Worm (Caenorhabditis elegans) whole organism, L4 larva: ENCODE measurements around the gene sshk-1.
A peak's percentile ranks its signal among the peaks of the same experiment; 100 is the strongest.

Source experiments
- F49E8.2 ChIP-seq: sonication (generic microtip); optimal IDR thresholded peaks from 2 replicates; lab custom pipeline; 2016; ENCODE audit warnings: missing compliant biosample characterization, mild to moderate bottlenecking, missing genetic modification characterization, borderline replicate concordance
- R02D3.7 ChIP-seq: fragments of 150-350 bp; sonication (generic microtip); optimal IDR thresholded peaks from 3 replicates; lab custom pipeline; 2014; ENCODE audit warnings: missing biosample characterization, missing genetic modification characterization
- T20F7.1 ChIP-seq: fragments of 200-800 bp; sonication (Bioruptor generic); optimal IDR thresholded peaks from 2 replicates; lab custom pipeline; 2018; ENCODE audit warnings: mild to moderate bottlenecking, missing genetic modification characterization, missing compliant biosample characterization
- Y48G9A.11 ChIP-seq: fragments of 200-800 bp; sonication (Bioruptor generic); IDR thresholded peaks from 2 replicates; pipeline ENCODE4 v1.3.6; 2022; ENCODE audit warnings: missing genetic modification reagents, missing genetic modification characterization, missing compliant biosample characterization
- Y75B8A.6 ChIP-seq: fragments of 200-800 bp; sonication (Bioruptor generic); IDR thresholded peaks from 2 replicates; pipeline ENCODE4 v1.3.6; 2022; ENCODE audit warnings: missing genetic modification reagents, missing genetic modification characterization, missing compliant biosample characterization
- ZK337.2 ChIP-seq: fragments of 200-800 bp; sonication (Bioruptor generic); IDR thresholded peaks from 2 replicates; pipeline ENCODE4 v1.3.6; 2022; ENCODE audit warnings: missing genetic modification reagents, missing genetic modification characterization, missing compliant biosample characterization
- aha-1 ChIP-seq: fragments of 150-350 bp; peaks from one replicate; lab custom pipeline; 2014; ENCODE audit warnings: missing biosample characterization, missing genetic modification characterization
- ama-1 ChIP-seq: fragments of 150-350 bp; optimal IDR thresholded peaks from 2 replicates; lab custom pipeline; 2014; ENCODE audit warnings: inconsistent platforms, mixed read lengths
- arid-1 ChIP-seq: fragments of 200-800 bp; sonication (Bioruptor generic); conservative IDR thresholded peaks from 2 replicates; pipeline ENCODE4 v1.3.6; 2022; ENCODE audit warnings: missing genetic modification reagents, missing genetic modification characterization, missing compliant biosample characterization
- ceh-62 ChIP-seq: sonication (generic microtip); optimal IDR thresholded peaks from 2 replicates; lab custom pipeline; 2017; ENCODE audit warnings: missing biosample characterization, missing genetic modification characterization
- cey-2 ChIP-seq: sonication (generic microtip); optimal IDR thresholded peaks from 3 replicates; lab custom pipeline; 2017; ENCODE audit warnings: missing genetic modification characterization, mild to moderate bottlenecking, missing compliant biosample characterization, antibody characterized with exemption, borderline replicate concordance; ENCODE audit not compliant: insufficient read depth
- daf-12 ChIP-seq: fragments of 150-350 bp; optimal IDR thresholded peaks from 2 replicates; lab custom pipeline; 2014; ENCODE audit warnings: missing biosample characterization, missing genetic modification reagents, missing genetic modification characterization
- daf-16 ChIP-seq, 3 experiments: sonication (generic microtip); optimal IDR thresholded peaks; 2 replicates each; lab custom pipeline; 2016 to 2017; ENCODE audit warnings: missing genetic modification characterization in 3 of 3, missing genetic modification reagents in 3 of 3, mild to moderate bottlenecking in 2 of 3, missing compliant biosample characterization in 2 of 3, missing biosample characterization in 1 of 3, moderate library complexity in 1 of 3
- daf-8 ChIP-seq: fragments of 200-800 bp; sonication (Bioruptor generic); IDR thresholded peaks from 2 replicates; pipeline ENCODE4 v1.3.6; 2022; ENCODE audit warnings: missing genetic modification characterization, missing compliant biosample characterization
- dmd-6 ChIP-seq: fragments of 200-800 bp; sonication (Bioruptor generic); IDR thresholded peaks from 2 replicates; pipeline ENCODE4 v1.3.6; 2022; ENCODE audit warnings: missing genetic modification reagents, missing genetic modification characterization, missing compliant biosample characterization
- dmd-8 ChIP-seq: fragments of 200-800 bp; sonication (Bioruptor generic); IDR thresholded peaks from 2 replicates; pipeline ENCODE4 v1.3.6; 2022; ENCODE audit warnings: missing genetic modification characterization, missing compliant biosample characterization
- duxl-1 ChIP-seq: sonication (generic microtip); optimal IDR thresholded peaks from 2 replicates; lab custom pipeline; 2016; ENCODE audit warnings: mild to moderate bottlenecking, missing genetic modification characterization, moderate library complexity, missing compliant biosample characterization; ENCODE audit not compliant: poor library complexity
- dve-1 ChIP-seq: sonication (generic microtip); optimal IDR thresholded peaks from 2 replicates; lab custom pipeline; 2017; ENCODE audit warnings: antibody characterized with exemption, mild to moderate bottlenecking, missing genetic modification characterization, missing compliant biosample characterization; ENCODE audit not compliant: insufficient read depth
- egl-43 ChIP-seq: fragments of 200-800 bp; sonication (Bioruptor generic); IDR thresholded peaks from 2 replicates; pipeline ENCODE4 v1.3.6; 2022; ENCODE audit warnings: missing genetic modification reagents, missing genetic modification characterization, missing compliant biosample characterization
- hlh-11 ChIP-seq: fragments of 200-800 bp; sonication (Bioruptor generic); optimal IDR thresholded peaks from 2 replicates; lab custom pipeline; 2018; ENCODE audit warnings: mild to moderate bottlenecking, missing genetic modification characterization, missing compliant biosample characterization
- hlh-30 ChIP-seq: sonication (generic microtip); optimal IDR thresholded peaks from 2 replicates; lab custom pipeline; 2017; ENCODE audit warnings: antibody characterized with exemption, mild to moderate bottlenecking, missing genetic modification characterization, missing compliant biosample characterization; ENCODE audit not compliant: insufficient read depth
- lim-7 ChIP-seq: fragments of 200-800 bp; sonication (Bioruptor generic); IDR thresholded peaks from 2 replicates; pipeline ENCODE4 v1.3.6; 2022; ENCODE audit warnings: missing genetic modification characterization, missing compliant biosample characterization
- lin-1 ChIP-seq: fragments of 200-800 bp; sonication (Bioruptor generic); IDR thresholded peaks from 2 replicates; pipeline ENCODE4 v1.3.6; 2022; ENCODE audit warnings: missing genetic modification reagents, missing genetic modification characterization, missing compliant biosample characterization
- lin-39 ChIP-seq: fragments of 150-350 bp; optimal IDR thresholded peaks from 2 replicates; lab custom pipeline; 2014; ENCODE audit warnings: missing biosample characterization, missing genetic modification reagents, missing genetic modification characterization
- madf-5 ChIP-seq, 2 experiments: fragments of 200-800 bp; sonication (Bioruptor generic); IDR thresholded peaks; 2 replicates each; pipeline ENCODE4 v1.3.6; 2022; ENCODE audit warnings: missing compliant biosample characterization in 2 of 2, missing genetic modification characterization in 2 of 2
- madf-9 ChIP-seq: fragments of 200-800 bp; sonication (Bioruptor generic); conservative IDR thresholded peaks from 2 replicates; pipeline ENCODE4 v1.3.6; 2022; ENCODE audit warnings: missing genetic modification reagents, missing genetic modification characterization, missing compliant biosample characterization
- mxl-2 ChIP-seq: fragments of 200-800 bp; sonication (Bioruptor generic); conservative IDR thresholded peaks from 2 replicates; pipeline ENCODE4 v1.3.6; 2022; ENCODE audit warnings: missing genetic modification reagents, missing genetic modification characterization, missing compliant biosample characterization
- mxl-3 ChIP-seq: fragments of 200-800 bp; sonication (Bioruptor generic); optimal IDR thresholded peaks from 2 replicates; lab custom pipeline; 2018; ENCODE audit warnings: mild to moderate bottlenecking, missing genetic modification characterization, missing compliant biosample characterization
- nhr-11 ChIP-seq: fragments of 150-350 bp; optimal IDR thresholded peaks from 2 replicates; lab custom pipeline; 2014; ENCODE audit warnings: missing biosample characterization, missing genetic modification characterization
- nhr-237 ChIP-seq: sonication (generic microtip); optimal IDR thresholded peaks from 2 replicates; lab custom pipeline; 2017; ENCODE audit warnings: missing biosample characterization, missing genetic modification characterization
- nhr-28 ChIP-seq: fragments of 150-350 bp; optimal IDR thresholded peaks from 2 replicates; lab custom pipeline; 2014; ENCODE audit warnings: missing biosample characterization, missing genetic modification characterization
- nhr-48 ChIP-seq: sonication (generic microtip); optimal IDR thresholded peaks from 2 replicates; lab custom pipeline; 2016; ENCODE audit warnings: mild to moderate bottlenecking, missing genetic modification characterization, missing compliant biosample characterization
- nhr-76 ChIP-seq: fragments of 150-350 bp; optimal IDR thresholded peaks from 2 replicates; lab custom pipeline; 2014; ENCODE audit warnings: missing biosample characterization, missing genetic modification characterization
- pha-4 ChIP-seq, 2 experiments: fragments of 150-350 bp in 1 of 2; fragments of 200-800 bp in 1 of 2; sonication (Bioruptor generic) in 1 of 2; IDR thresholded peaks in 1 of 2; optimal IDR thresholded peaks in 1 of 2; 2 replicates each; pipeline versions ENCODE4 v1.3.6 to Lab custom; 2014 to 2022; ENCODE audit warnings: missing genetic modification characterization in 2 of 2, missing genetic modification reagents in 2 of 2, missing biosample characterization in 1 of 2, missing compliant biosample characterization in 1 of 2
- php-3 ChIP-seq: fragments of 200-800 bp; sonication (Bioruptor generic); IDR thresholded peaks from 2 replicates; pipeline ENCODE4 v1.3.6; 2022; ENCODE audit warnings: missing genetic modification reagents, missing genetic modification characterization, missing compliant biosample characterization
- pqm-1 ChIP-seq: sonication (generic microtip); optimal IDR thresholded peaks from 2 replicates; lab custom pipeline; 2017; ENCODE audit warnings: missing biosample characterization, missing genetic modification characterization
- snpc-4 ChIP-seq: fragments of 150-350 bp; optimal IDR thresholded peaks from 2 replicates; lab custom pipeline; 2014; ENCODE audit warnings: missing biosample characterization, missing genetic modification characterization
- spr-1 ChIP-seq: sonication (generic microtip); optimal IDR thresholded peaks from 2 replicates; lab custom pipeline; 2016; ENCODE audit warnings: mild to moderate bottlenecking, missing genetic modification characterization, missing compliant biosample characterization
- unc-39 ChIP-seq: sonication (generic microtip); optimal IDR thresholded peaks from 2 replicates; lab custom pipeline; 2017; ENCODE audit warnings: missing biosample characterization, missing genetic modification characterization
- unc-62 ChIP-seq, 3 experiments: fragments of 150-350 bp in 1 of 3; sonication (generic microtip); optimal IDR thresholded peaks in 2 of 3; peaks in 1 of 3; 1 replicate in 1 of 3; 2 replicates in 2 of 3; lab custom pipeline; 2014 to 2017; ENCODE audit warnings: missing biosample characterization in 3 of 3, missing genetic modification characterization in 3 of 3, missing genetic modification reagents in 3 of 3, missing genotype in 1 of 3
- vab-7 ChIP-seq: fragments of 200-800 bp; sonication (Bioruptor generic); IDR thresholded peaks from 2 replicates; pipeline ENCODE4 v1.3.6; 2022; ENCODE audit warnings: missing genetic modification reagents, missing genetic modification characterization, missing compliant biosample characterization
- zag-1 ChIP-seq: fragments of 150-350 bp; optimal IDR thresholded peaks from 2 replicates; lab custom pipeline; 2014; ENCODE audit warnings: missing biosample characterization, missing genetic modification characterization
- zfp-3 ChIP-seq: fragments of 200-800 bp; sonication (Bioruptor generic); conservative IDR thresholded peaks from 2 replicates; pipeline ENCODE4 v1.3.6; 2022; ENCODE audit warnings: missing genetic modification reagents, missing genetic modification characterization, missing compliant biosample characterization

sshk-1 gene

DNA sequence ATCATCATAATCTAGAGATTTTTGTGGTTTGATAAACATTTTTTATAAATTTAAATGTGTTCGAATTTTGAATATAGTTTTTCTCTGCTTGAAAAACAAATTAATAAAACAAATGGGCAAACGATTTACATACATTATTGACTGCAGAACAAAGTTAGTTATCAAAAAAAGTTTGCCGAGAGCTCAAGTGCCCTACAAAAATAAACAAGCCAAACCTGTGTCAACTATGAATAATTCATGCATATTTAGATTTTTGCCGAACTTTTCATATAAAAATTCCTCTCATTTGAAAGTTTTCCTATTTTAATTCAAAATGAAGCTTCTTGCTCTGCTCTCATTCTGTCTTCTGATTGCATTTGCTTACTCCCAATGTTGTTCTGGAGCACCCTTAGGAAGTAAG, at the start of gene sshk-1:
Gene sshk-1 (plus strand): TSS at position 301 of the 400 bp plus-strand sequence.
- TF ChIP-seq Y48G9A.11 (GFP tag; lab: Robert Waterston, UW) (no peak), nhr-237 (tag; lab: Kevin White, UChicago) (no peak), php-3 (GFP tag; lab: Robert Waterston, UW) (no peak), nhr-76 (tag; lab: Kevin White, UChicago) (no peak), duxl-1 (tag; lab: Kevin White, UChicago) (no peak), mxl-2 (GFP tag; lab: Robert Waterston, UW) (no peak), pqm-1 (tag; lab: Kevin White, UChicago) (no peak), egl-43 (no peak), unc-62 (GFP tag; optimal IDR thresholded peaks at IDR 0.05 in 1 of 2; lab: Kevin White, UChicago) (no peak), unc-62 (tag; optimal IDR thresholded peaks at IDR 0.05; lab: Kevin White, UChicago) (no peak), ceh-62 (tag; lab: Kevin White, UChicago) (no peak)

DNA sequence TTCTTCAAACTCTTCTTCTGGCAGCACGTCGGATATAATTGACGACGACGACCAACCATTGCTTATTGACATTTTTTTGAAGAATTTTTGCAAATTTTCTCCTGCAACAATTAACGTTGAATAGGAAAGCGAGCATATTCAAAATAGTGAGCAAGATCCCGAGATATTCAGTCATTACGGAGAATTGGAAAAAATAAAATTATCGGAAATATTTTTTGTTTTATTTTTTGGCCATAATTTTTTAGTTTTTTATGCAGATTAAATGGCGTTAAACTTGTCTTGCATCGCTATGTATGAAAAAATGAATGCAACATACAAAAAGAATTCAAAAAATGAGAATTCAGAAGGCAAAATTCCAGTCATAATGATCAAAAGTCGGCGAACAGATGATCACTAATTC, 45.9 kb upstream of the sshk-1 start, which contains the start of gene elp-1:
Gene elp-1 (minus strand): TSS at position 101 of the 400 bp plus-strand sequence.
- no peak for TF ChIP-seq Y75B8A.6 (GFP tag; lab: Robert Waterston, UW)
- no peak for TF ChIP-seq nhr-237 (tag; lab: Kevin White, UChicago)
- TF ChIP-seq vab-7 (GFP tag; lab: Robert Waterston, UW): no peak
- no peak for TF ChIP-seq F49E8.2 (tag; lab: Kevin White, UChicago)
- TF ChIP-seq ama-1 (lab: Kevin White, UChicago): no peak
- TF ChIP-seq unc-39: no peak
- no peak for TF ChIP-seq zfp-3 (GFP tag; lab: Robert Waterston, UW)
- no peak for TF ChIP-seq dmd-8 (GFP tag; lab: Robert Waterston, UW)
- no peak for TF ChIP-seq aha-1
- TF ChIP-seq lin-1 (GFP tag; lab: Robert Waterston, UW): no peak
- TF ChIP-seq daf-8 (GFP tag; lab: Robert Waterston, UW): no peak
- TF ChIP-seq, all 104 proteins: peak for 0

DNA sequence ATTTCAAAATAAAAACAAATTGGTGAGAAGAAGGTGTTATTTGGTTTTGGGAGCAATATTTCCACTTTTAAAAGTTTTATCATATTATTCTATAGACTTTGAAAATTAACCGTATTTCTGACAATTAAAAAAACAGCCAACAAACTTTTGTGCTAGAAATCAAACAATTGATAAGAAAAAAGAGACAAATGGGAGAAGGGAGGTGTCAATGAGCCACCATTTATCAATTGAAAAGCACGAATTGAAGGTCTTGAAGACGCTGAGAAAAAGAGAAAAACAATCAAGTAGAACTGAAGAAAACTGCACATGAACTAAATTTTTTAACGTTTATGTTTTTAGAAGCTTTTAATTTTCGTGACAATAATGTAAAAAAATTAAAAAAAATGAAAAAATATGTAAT, 45.1 kb upstream of the sshk-1 start:
- peak; percentile 56 for TF ChIP-seq hlh-11 (tag; lab: Kevin White, UChicago)
- peak; percentile 69 for TF ChIP-seq pqm-1 (tag; lab: Kevin White, UChicago)
- no peak for TF ChIP-seq T20F7.1
- TF ChIP-seq spr-1: no peak
- no peak for TF ChIP-seq lim-7 (GFP tag; lab: Robert Waterston, UW)
- TF ChIP-seq madf-9: no peak
- TF ChIP-seq cey-2 (tag; lab: Kevin White, UChicago): no peak
- no peak for TF ChIP-seq mxl-3 (GFP tag; lab: Kevin White, UChicago)
- TF ChIP-seq zag-1 (tag; lab: Kevin White, UChicago): no peak
- TF ChIP-seq dmd-6 (GFP tag; lab: Robert Waterston, UW): peak; percentile 59
- no peak for TF ChIP-seq daf-16 (GFP tag; optimal IDR thresholded peaks at IDR 0.05; lab: Kevin White, UChicago)
- peak; percentile 70 for TF ChIP-seq daf-16 (tag; optimal IDR thresholded peaks at IDR 0.05; lab: Kevin White, UChicago)
- no peak for TF ChIP-seq snpc-4 (tag; lab: Kevin White, UChicago)
- TF ChIP-seq pha-4 (GFP tag; IDR thresholded peaks at IDR 0.05; lab: Robert Waterston, UW): no peak
- peak; percentile 87 for TF ChIP-seq pha-4 (tag; optimal IDR thresholded peaks at IDR 0.05; lab: Kevin White, UChicago)
- TF ChIP-seq vab-7 (GFP tag; lab: Robert Waterston, UW): no peak
- TF ChIP-seq lin-39 (tag; lab: Kevin White, UChicago): no peak
- TF ChIP-seq ama-1 (lab: Kevin White, UChicago): no peak
- no peak for TF ChIP-seq nhr-76 (tag; lab: Kevin White, UChicago)
- no peak for TF ChIP-seq arid-1 (GFP tag; lab: Robert Waterston, UW)
- TF ChIP-seq madf-5 (GFP tag; IDR thresholded peaks at IDR 0.05; lab: Robert Waterston, UW): no peak
- TF ChIP-seq dve-1 (tag; lab: Kevin White, UChicago): peak; percentile 63
- TF ChIP-seq ZK337.2: no peak
- TF ChIP-seq F49E8.2 (tag; lab: Kevin White, UChicago): no peak
- TF ChIP-seq nhr-48: no peak
- no peak for TF ChIP-seq R02D3.7
- peak; percentile 67 for TF ChIP-seq nhr-28 (tag; lab: Kevin White, UChicago)
- no peak for TF ChIP-seq php-3 (GFP tag; lab: Robert Waterston, UW)
- TF ChIP-seq hlh-30 (tag; lab: Kevin White, UChicago): peak; percentile 13
- no peak for TF ChIP-seq daf-12 (tag; lab: Kevin White, UChicago)
- TF ChIP-seq nhr-11: no peak
